Worm (Caenorhabditis elegans): ENCODE measurements around the gene ZK1320.2.

Gene ZK1320.2

DNA sequence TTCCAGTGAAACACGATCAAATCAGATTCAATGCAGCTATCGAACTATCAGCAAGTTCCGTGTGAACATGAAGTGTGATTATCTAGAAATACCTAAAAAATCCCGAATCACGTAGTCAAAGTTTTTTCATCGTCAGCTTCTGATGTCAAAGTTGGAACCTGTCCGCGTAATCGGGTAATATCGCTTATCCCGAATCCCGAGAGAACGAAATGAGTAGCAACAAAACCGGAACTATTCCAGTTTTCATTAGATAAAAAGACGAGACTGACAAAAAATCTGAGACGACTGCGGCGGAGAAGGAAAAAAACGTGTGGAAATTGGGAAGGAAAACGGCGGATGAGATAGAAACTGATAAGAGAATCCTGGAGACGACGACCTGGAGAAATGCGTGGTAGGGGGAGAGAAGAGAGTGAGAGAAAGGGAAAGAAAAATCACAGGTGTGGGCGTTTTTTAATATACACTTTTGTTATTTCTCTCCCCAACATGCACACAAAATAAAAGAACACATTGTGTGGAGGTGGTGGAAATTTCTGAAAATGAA is 38.7 kb downstream of the ZK1320.2 start:
- TF ChIP-seq lin-38 (GFP tag; IDR thresholded peaks at IDR 0.05), result peak; percentile 7; the same call in 1 of the 2 replicates
- peak; percentile 48 for TF ChIP-seq mxl-3 (GFP tag; optimal IDR thresholded peaks at IDR 0.05)
- peak; percentile 3 for TF ChIP-seq dve-1 (tag; optimal IDR thresholded peaks at IDR 0.05; ENCODE audit: insufficient read depth)
- no peak for TF ChIP-seq vab-7 (GFP tag; IDR thresholded peaks at IDR 0.05)
- peak; percentile 14 for TF ChIP-seq zip-2 (tag; optimal IDR thresholded peaks at IDR 0.05)
- TF ChIP-seq lin-1 (GFP tag; IDR thresholded peaks at IDR 0.05), result no peak
- peak; percentile 34 for TF ChIP-seq hlh-30 (tag; optimal IDR thresholded peaks at IDR 0.05; ENCODE audit: insufficient read depth)
- TF ChIP-seq nhr-48 (tag; optimal IDR thresholded peaks at IDR 0.05), result peak; percentile 35
- peak in 1 of 2 experiments; percentile 60 for TF ChIP-seq mdl-1 (tag; optimal IDR thresholded peaks at IDR 0.05)
- TF ChIP-seq hlh-11 (tag; optimal IDR thresholded peaks at IDR 0.05), result peak; percentile 75
- TF ChIP-seq lsy-2 (tag; optimal IDR thresholded peaks at IDR 0.05), result peak in 1 of 2 experiments; percentile 9
- TF ChIP-seq ama-1 (optimal IDR thresholded peaks at IDR 0.05), result peak; percentile 6
- TF ChIP-seq ceh-82 (tag; optimal IDR thresholded peaks at IDR 0.05), result no peak
- no peak for TF ChIP-seq madf-5 (GFP tag; IDR thresholded peaks at IDR 0.05)
- peak in 1 of 2 experiments; percentile 0 for TF ChIP-seq hif-1 (tag; optimal IDR thresholded peaks at IDR 0.05)
- TF ChIP-seq mes-2 (tag; optimal IDR thresholded peaks at IDR 0.05; ENCODE audit: poor library complexity, severe bottlenecking), result peak; percentile 17
- TF ChIP-seq nhr-28 (tag; optimal IDR thresholded peaks at IDR 0.05), result peak; percentile 66
- peak; percentile 41 for TF ChIP-seq pqm-1 (tag; optimal IDR thresholded peaks at IDR 0.05)
- peak in 1 of 2 experiments; percentile 91 for TF ChIP-seq unc-62 (GFP tag; optimal IDR thresholded peaks at IDR 0.05 in 1 of 2)
- TF ChIP-seq unc-62 (tag; optimal IDR thresholded peaks at IDR 0.05), result no peak
- peak; percentile 24 for TF ChIP-seq nhr-11 (tag; optimal IDR thresholded peaks at IDR 0.05)

- no peak for TF ChIP-seq mdt-29 (GFP tag; IDR thresholded peaks at IDR 0.05)
- no peak for TF ChIP-seq zip-11 (GFP tag; IDR thresholded peaks at IDR 0.05)
- no peak for TF ChIP-seq vab-7 (GFP tag; IDR thresholded peaks at IDR 0.05)
- TF ChIP-seq nhr-11 (tag; optimal IDR thresholded peaks at IDR 0.05), result peak; percentile 79
- TF ChIP-seq lin-15B (tag; optimal IDR thresholded peaks at IDR 0.05), result no peak
- no peak for TF ChIP-seq fos-1 (tag; optimal IDR thresholded peaks at IDR 0.05)
- TF ChIP-seq nhr-76 (tag; optimal IDR thresholded peaks at IDR 0.05), result no peak
- TF ChIP-seq T26A8.4 (GFP tag; IDR thresholded peaks at IDR 0.05), result peak; percentile 33
- peak; percentile 43 for TF ChIP-seq T20F7.1 (GFP tag; optimal IDR thresholded peaks at IDR 0.05)
- no peak for TF ChIP-seq daf-8 (GFP tag; IDR thresholded peaks at IDR 0.05)
- 0 out of 2 replicates have a peak, but pooled peaks have one; percentile 18 for TF ChIP-seq saeg-2 (GFP tag; IDR thresholded peaks at IDR 0.05)
- TF ChIP-seq nhr-28 (tag; optimal IDR thresholded peaks at IDR 0.05), result peak; percentile 93
- TF ChIP-seq ZK546.5 (tag; optimal IDR thresholded peaks at IDR 0.05), result no peak
- TF ChIP-seq R02D3.7 (tag; optimal IDR thresholded peaks at IDR 0.05), result no peak
- no peak for TF ChIP-seq skn-1 (tag; optimal IDR thresholded peaks at IDR 0.05)
- TF ChIP-seq unc-39 (tag; optimal IDR thresholded peaks at IDR 0.05), result no peak
- TF ChIP-seq nhr-237 (tag; optimal IDR thresholded peaks at IDR 0.05), result no peak
- peak; percentile 36 for TF ChIP-seq lin-38 (GFP tag; IDR thresholded peaks at IDR 0.05)
- TF ChIP-seq set-16 (GFP tag; IDR thresholded peaks at IDR 0.05), result peak; percentile 34; the same call in 1 of the 2 replicates
- TF ChIP-seq unc-130 (GFP tag; optimal IDR thresholded peaks at IDR 0.05), result no peak
- peak; percentile 24 for TF ChIP-seq spr-1 (tag; optimal IDR thresholded peaks at IDR 0.05)
- TF ChIP-seq attf-4 (tag; optimal IDR thresholded peaks at IDR 0.05), result no peak
- TF ChIP-seq spr-3 (GFP tag; optimal IDR thresholded peaks at IDR 0.05), result no peak
- peak; percentile 3 for TF ChIP-seq nhr-77 (tag; optimal IDR thresholded peaks at IDR 0.05)
- peak; percentile 39 for TF ChIP-seq mes-2 (tag; optimal IDR thresholded peaks at IDR 0.05; ENCODE audit: poor library complexity, severe bottlenecking)
- no peak for TF ChIP-seq ZK337.2 (GFP tag; IDR thresholded peaks at IDR 0.05)
- peak; percentile 56; the same call in 1 of the 2 replicates for TF ChIP-seq lin-1 (GFP tag; IDR thresholded peaks at IDR 0.05)
- no peak for TF ChIP-seq rbr-2 (tag; optimal IDR thresholded peaks at IDR 0.05)
- peak; percentile 94 for TF ChIP-seq mxl-3 (GFP tag; optimal IDR thresholded peaks at IDR 0.05)
- TF ChIP-seq pqm-1 (tag; optimal IDR thresholded peaks at IDR 0.05), result peak; percentile 41
- TF ChIP-seq php-3 (GFP tag; IDR thresholded peaks at IDR 0.05), result 0 out of 2 replicates have a peak, but pooled peaks have one; percentile 36
- TF ChIP-seq ctbp-1 (GFP tag; IDR thresholded peaks at IDR 0.05), result no peak
- TF ChIP-seq hif-1 (tag; optimal IDR thresholded peaks at IDR 0.05), result no peak
- no peak for TF ChIP-seq lin-39 (tag; optimal IDR thresholded peaks at IDR 0.05)
- no peak for TF ChIP-seq daf-16 (GFP tag; optimal IDR thresholded peaks at IDR 0.05)
- peak; percentile 68 for TF ChIP-seq daf-16 (tag; optimal IDR thresholded peaks at IDR 0.05)
- TF ChIP-seq Y105C5A.15 (GFP tag; IDR thresholded peaks at IDR 0.05), result no peak
Observed at ce11 chrII:9619402-9619862, 39.4 kb downstream of the ZK1320.2 start.

All from whole organism, L4 larva.